Fruit fly (Drosophila melanogaster): ENCODE results near the gene CG15765.

The CG15765 gene

dm6 chrX:5818428-5818827, at the start of gene CG15765:
Gene CG15765, plus strand, starts transcription at chrX:5818559.
- no peak for TF ChIP-seq spab (GFP tag; optimal IDR thresholded peaks at IDR 0.05)
- TF ChIP-seq CG6163 (GFP tag; IDR thresholded peaks at IDR 0.05): no peak

dm6 chrX:5768602-5769251, 49.6 kb upstream of the CG15765 start:
- no peak for TF ChIP-seq CG3919 (GFP tag; optimal IDR thresholded peaks at IDR 0.05)
- TF ChIP-seq CG6854 (GFP tag; optimal IDR thresholded peaks at IDR 0.05): peak; percentile 61
- peak; percentile 70 for TF ChIP-seq fkh (GFP tag; optimal IDR thresholded peaks at IDR 0.05)
- TF ChIP-seq CG9139 (GFP tag; optimal IDR thresholded peaks at IDR 0.05): peak; percentile 76
- peak; percentile 63 for TF ChIP-seq Eip78C (GFP tag)
- peak; percentile 24 for TF ChIP-seq Eip75B (GFP tag; optimal IDR thresholded peaks at IDR 0.05)
- TF ChIP-seq ss (GFP tag; optimal IDR thresholded peaks at IDR 0.05): peak; percentile 72 to 74
- peak; percentile 25 for TF ChIP-seq CG16779 (tag; optimal IDR thresholded peaks at IDR 0.05)
- peak; percentile 41 for TF ChIP-seq dsx (GFP tag; optimal IDR thresholded peaks at IDR 0.05; ENCODE audit: poor library complexity, severe bottlenecking)
- peak; percentile 31 for TF ChIP-seq CG10669 (GFP tag; optimal IDR thresholded peaks at IDR 0.05)
- TF ChIP-seq CG1621 (tag; optimal IDR thresholded peaks at IDR 0.05): peak; percentile 35
- TF ChIP-seq Ets96B (tag; optimal IDR thresholded peaks at IDR 0.05): peak; percentile 20
- TF ChIP-seq CG32006 (GFP tag; optimal IDR thresholded peaks at IDR 0.05): no peak
- TF ChIP-seq spab (GFP tag; optimal IDR thresholded peaks at IDR 0.05): peak; percentile 45
- TF ChIP-seq Blimp-1 (GFP tag; optimal IDR thresholded peaks at IDR 0.05): peak; percentile 86
- TF ChIP-seq CG15336 (GFP tag; IDR thresholded peaks at IDR 0.05): no peak
- TF ChIP-seq CG11294 (GFP tag; IDR thresholded peaks at IDR 0.05): no peak
- TF ChIP-seq CG6163 (GFP tag; IDR thresholded peaks at IDR 0.05): peak; percentile 61; the same call in 2 of the 3 replicates
- TF ChIP-seq CG3032 (tag; optimal IDR thresholded peaks at IDR 0.05): no peak
- TF ChIP-seq CG6808 (GFP tag; optimal IDR thresholded peaks at IDR 0.05): peak; percentile 70
- no peak for TF ChIP-seq Sox102F (GFP tag; optimal IDR thresholded peaks at IDR 0.05)

- TF ChIP-seq ss (GFP tag; optimal IDR thresholded peaks at IDR 0.05): peak; percentile 22 to 30
- TF ChIP-seq CG1621 (tag; optimal IDR thresholded peaks at IDR 0.05): peak; percentile 13
- TF ChIP-seq CG7368 (GFP tag; optimal IDR thresholded peaks at IDR 0.05): no peak
- TF ChIP-seq Eip78C (GFP tag): peak; percentile 51
- peak; percentile 5 for TF ChIP-seq net (GFP tag; optimal IDR thresholded peaks at IDR 0.05)
- peak; percentile 10 for TF ChIP-seq CG3919 (GFP tag; optimal IDR thresholded peaks at IDR 0.05)
- no peak for TF ChIP-seq CG31627 (GFP tag; optimal IDR thresholded peaks at IDR 0.05)
- 0 out of 3 replicates have a peak, but pooled peaks have one; percentile 39 for TF ChIP-seq eg (GFP tag; IDR thresholded peaks at IDR 0.05)
- TF ChIP-seq CG6163 (GFP tag; IDR thresholded peaks at IDR 0.05): peak; percentile 23; the same call in 1 of the 3 replicates
- TF ChIP-seq CG3032 (tag; optimal IDR thresholded peaks at IDR 0.05): no peak
- TF ChIP-seq CG11294 (GFP tag; IDR thresholded peaks at IDR 0.05): 0 out of 2 replicates have a peak, but pooled peaks have one; percentile 30
- no peak for TF ChIP-seq CG6808 (GFP tag; optimal IDR thresholded peaks at IDR 0.05)
- peak; percentile 31 for TF ChIP-seq dsx (GFP tag; optimal IDR thresholded peaks at IDR 0.05; ENCODE audit: poor library complexity, severe bottlenecking)
- TF ChIP-seq Sox15 (GFP tag; optimal IDR thresholded peaks at IDR 0.05): no peak
Measured at dm6 chrX:5770730-5771181, 47.6 kb upstream of the CG15765 start, which contains the start of gene CG3097. Gene CG3097, minus strand, starts transcription at chrX:5770780.

dm6 chrX:5772409-5772808, 46.0 kb upstream of the CG15765 start:
- TF ChIP-seq Blimp-1 (GFP tag; optimal IDR thresholded peaks at IDR 0.05) (peak; percentile 90), CG6854 (GFP tag; optimal IDR thresholded peaks at IDR 0.05) (peak; percentile 48), spab (GFP tag; optimal IDR thresholded peaks at IDR 0.05) (no peak), Ets21C (GFP tag; optimal IDR thresholded peaks at IDR 0.05) (no peak), CG16779 (tag; optimal IDR thresholded peaks at IDR 0.05) (no peak), CG1621 (tag; optimal IDR thresholded peaks at IDR 0.05) (no peak), dsx (GFP tag; optimal IDR thresholded peaks at IDR 0.05; ENCODE audit: poor library complexity, severe bottlenecking) (no peak), CG8119 (GFP tag; IDR thresholded peaks at IDR 0.05) (0 out of 3 replicates have a peak, but pooled peaks have one; percentile 25), CG6163 (GFP tag; IDR thresholded peaks at IDR 0.05) (no peak)

- TF ChIP-seq cyc (GFP tag; optimal IDR thresholded peaks at IDR 0.05): no peak
- TF ChIP-seq Hr38 (GFP tag; optimal IDR thresholded peaks at IDR 0.05): no peak
- no peak for TF ChIP-seq salr (GFP tag; optimal IDR thresholded peaks at IDR 0.05)
- TF ChIP-seq Sox14 (GFP tag; optimal IDR thresholded peaks at IDR 0.05): no peak
- no peak for TF ChIP-seq CG6163 (GFP tag; IDR thresholded peaks at IDR 0.05)
- TF ChIP-seq Sox15 (GFP tag; optimal IDR thresholded peaks at IDR 0.05): no peak
- no peak for TF ChIP-seq net (GFP tag; optimal IDR thresholded peaks at IDR 0.05)
Measured at dm6 chrX:5776547-5776946, 41.8 kb upstream of the CG15765 start, which contains the start of gene CG42264. Gene CG42264, minus strand, starts transcription at chrX:5776647.

All from whole organism, prepupa.